Worm (Caenorhabditis elegans): ENCODE measurements around the gene srh-243.

The srh-243 gene

ce11 chrV:2920125-2920524 is 49.9 kb downstream of the srh-243 start:
- TF ChIP-seq unc-62 (GFP tag; optimal IDR thresholded peaks at IDR 0.05), result no peak

Data from whole organism, mixed stage, embryonic.